Worm (Caenorhabditis elegans): Measurements from ENCODE around the gene npr-27.

- TF ChIP-seq dmd-4 (tag; optimal IDR thresholded peaks at IDR 0.05; ENCODE audit: borderline replicate concordance) = no peak
- TF ChIP-seq tbx-7 (tag; optimal IDR thresholded peaks at IDR 0.05) = no peak
- TF ChIP-seq unc-55 (GFP tag; optimal IDR thresholded peaks at IDR 0.05) = no peak
- TF ChIP-seq gmeb-2 (tag; optimal IDR thresholded peaks at IDR 0.05) = no peak
- no peak for TF ChIP-seq zip-5 (tag; optimal IDR thresholded peaks at IDR 0.05)
- no peak for TF ChIP-seq fkh-6 (tag; optimal IDR thresholded peaks at IDR 0.05)
- no peak for TF ChIP-seq pha-4 (tag; optimal IDR thresholded peaks at IDR 0.05)
- TF ChIP-seq ceh-9 (tag; optimal IDR thresholded peaks at IDR 0.05) = no peak
- TF ChIP-seq F13H6.1 (tag; optimal IDR thresholded peaks at IDR 0.05) = no peak
- TF ChIP-seq odd-2 (tag; optimal IDR thresholded peaks at IDR 0.05) = no peak
- TF ChIP-seq C08G9.2 (tag; optimal IDR thresholded peaks at IDR 0.05) = no peak
Observed at ce11 chrIV:7346751-7347150, 41.3 kb downstream of the npr-27 start, which contains the start of gene daf-42.
